Fruit fly (Drosophila melanogaster): Measurements from ENCODE around the gene CG10591.

Gene CG10591

DNA sequence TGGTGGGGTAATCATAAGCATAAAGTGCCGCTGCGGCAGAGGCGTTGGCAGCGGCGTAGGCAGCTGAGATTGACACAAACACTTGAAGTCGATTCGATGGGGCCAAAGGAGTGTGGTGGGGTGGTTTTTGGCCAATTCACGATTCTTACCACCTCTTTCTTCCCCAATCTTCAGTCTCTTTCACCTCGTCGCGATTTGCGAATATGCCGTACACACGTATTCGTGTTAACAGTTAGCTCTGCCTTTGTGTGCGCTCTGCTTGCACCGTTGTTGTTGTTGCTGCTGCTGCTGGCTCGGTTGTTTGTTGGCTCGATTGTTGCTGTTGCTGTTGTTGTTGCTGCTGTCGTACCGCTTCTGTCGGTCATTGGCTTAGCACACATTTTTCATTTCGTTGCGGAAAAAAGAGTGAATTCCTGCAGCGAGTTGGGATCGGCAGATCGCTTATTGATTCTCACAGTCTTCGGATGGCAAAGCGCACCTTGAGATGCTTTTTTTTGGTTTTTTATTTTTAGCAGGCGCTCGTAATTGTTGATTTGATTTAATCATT lies 25.7 kb upstream of the CG10591 start:
- TF ChIP-seq CG14655 (GFP tag; optimal IDR thresholded peaks at IDR 0.05) (no peak), Ets98B (GFP tag; IDR thresholded peaks at IDR 0.05) (0 out of 2 replicates have a peak, but pooled peaks have one; percentile 7), EcR (GFP tag; optimal IDR thresholded peaks at IDR 0.05) (peak; percentile 2)

- TF ChIP-seq CG14655 (GFP tag; optimal IDR thresholded peaks at IDR 0.05) = no peak
- no peak for TF ChIP-seq CG17806 (tag; optimal IDR thresholded peaks at IDR 0.05)
- no peak for TF ChIP-seq CG8159 (tag; optimal IDR thresholded peaks at IDR 0.05)
- no peak for TF ChIP-seq CG9948 (tag; optimal IDR thresholded peaks at IDR 0.05)
- TF ChIP-seq Ets98B (GFP tag; IDR thresholded peaks at IDR 0.05) = no peak
- no peak for TF ChIP-seq CG10348 (GFP tag; IDR thresholded peaks at IDR 0.05)
- TF ChIP-seq fd96Ca (GFP tag; IDR thresholded peaks at IDR 0.05) = no peak
- TF ChIP-seq rn (GFP tag; IDR thresholded peaks at IDR 0.05) = no peak
- no peak for TF ChIP-seq gl (tag; optimal IDR thresholded peaks at IDR 0.05)
- no peak for TF ChIP-seq CG13204 (GFP tag; optimal IDR thresholded peaks at IDR 0.05)
- no peak for TF ChIP-seq EcR (GFP tag; optimal IDR thresholded peaks at IDR 0.05)
- TF ChIP-seq CG4496 (GFP tag; IDR thresholded peaks at IDR 0.05) = no peak
- no peak for TF ChIP-seq CG12605 (GFP tag; IDR thresholded peaks at IDR 0.05)
- no peak for TF ChIP-seq CG15710 (tag; optimal IDR thresholded peaks at IDR 0.05)
- no peak for TF ChIP-seq CG8301 (tag; optimal IDR thresholded peaks at IDR 0.05)
Observed at dm6 chr3L:5623296-5623695, 23.8 kb upstream of the CG10591 start.

DNA sequence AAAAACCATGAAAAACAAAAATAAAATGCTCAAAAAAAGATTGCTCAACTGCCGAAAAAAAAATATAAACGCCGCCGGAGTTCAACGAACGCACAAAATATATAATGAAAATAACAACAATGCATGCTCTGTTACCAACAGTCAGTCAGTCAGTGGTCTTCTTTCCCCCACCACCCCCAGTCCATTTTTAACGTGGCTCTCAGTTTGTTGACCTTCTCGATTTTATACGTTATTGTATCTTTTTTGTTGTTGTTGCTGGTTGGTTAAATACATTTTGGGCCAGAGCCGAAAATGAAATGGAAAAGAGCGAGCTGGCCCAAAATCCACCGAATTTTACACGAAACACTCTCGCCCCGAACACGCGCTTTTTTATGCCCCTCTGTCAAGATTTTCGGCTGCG lies 22.4 kb upstream of the CG10591 start:
- TF ChIP-seq CG9948 (tag; optimal IDR thresholded peaks at IDR 0.05) = no peak
- TF ChIP-seq Snoo (tag; optimal IDR thresholded peaks at IDR 0.05) = peak; percentile 37

dm6 chr3L:5621506-5621905 lies 22.0 kb upstream of the CG10591 start:
- no peak for TF ChIP-seq CG8301 (tag; optimal IDR thresholded peaks at IDR 0.05)
- TF ChIP-seq CG8159 (tag; optimal IDR thresholded peaks at IDR 0.05) = no peak
- no peak for TF ChIP-seq CG14655 (GFP tag; optimal IDR thresholded peaks at IDR 0.05)
- no peak for TF ChIP-seq D1 (tag; optimal IDR thresholded peaks at IDR 0.05)
- TF ChIP-seq CG15710 (tag; optimal IDR thresholded peaks at IDR 0.05) = no peak
- no peak for TF ChIP-seq Pif1A (GFP tag; optimal IDR thresholded peaks at IDR 0.05)
- TF ChIP-seq CG9948 (tag; optimal IDR thresholded peaks at IDR 0.05) = no peak
- no peak for TF ChIP-seq CG13204 (GFP tag; optimal IDR thresholded peaks at IDR 0.05)
- TF ChIP-seq rn (GFP tag; IDR thresholded peaks at IDR 0.05) = no peak
- no peak for TF ChIP-seq CG12605 (GFP tag; IDR thresholded peaks at IDR 0.05)
- TF ChIP-seq Snoo (tag; optimal IDR thresholded peaks at IDR 0.05) = no peak
- TF ChIP-seq CG4496 (GFP tag; IDR thresholded peaks at IDR 0.05) = no peak
- no peak for TF ChIP-seq gl (tag; optimal IDR thresholded peaks at IDR 0.05)
- no peak for TF ChIP-seq EcR (GFP tag; optimal IDR thresholded peaks at IDR 0.05)
- TF ChIP-seq CG32121 (GFP tag; IDR thresholded peaks at IDR 0.05) = no peak

- TF ChIP-seq CG14655 (GFP tag; optimal IDR thresholded peaks at IDR 0.05) (peak; percentile 1), CG4496 (GFP tag; IDR thresholded peaks at IDR 0.05) (0 out of 3 replicates have a peak, but pooled peaks have one; percentile 27), fd96Ca (GFP tag; IDR thresholded peaks at IDR 0.05) (no peak), CG8301 (tag; optimal IDR thresholded peaks at IDR 0.05) (peak; percentile 7)
Observed at dm6 chr3L:5618697-5619096, 19.2 kb upstream of the CG10591 start.

DNA sequence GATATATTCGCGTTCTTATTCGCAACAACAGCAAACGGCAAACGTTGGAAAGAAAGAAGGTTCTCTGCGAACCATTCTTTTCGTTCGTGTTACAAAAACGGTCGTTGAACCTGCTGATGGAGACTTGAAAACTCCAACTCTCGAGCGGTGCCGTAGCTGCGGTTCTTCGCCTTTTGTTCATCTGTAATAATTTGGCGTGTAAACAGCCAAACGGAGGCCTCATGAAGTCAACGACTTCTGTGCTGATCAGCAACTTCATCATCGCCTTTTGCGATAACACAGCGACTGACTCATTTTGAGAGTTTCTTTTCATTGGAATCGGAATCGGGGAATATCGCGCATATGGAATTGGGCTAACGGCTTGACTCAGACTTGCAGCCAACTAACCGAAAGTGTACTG lies 17.9 kb upstream of the CG10591 start:
- TF ChIP-seq EcR (GFP tag; optimal IDR thresholded peaks at IDR 0.05) = no peak
- TF ChIP-seq CG15710 (tag; optimal IDR thresholded peaks at IDR 0.05) = no peak
- TF ChIP-seq CG14655 (GFP tag; optimal IDR thresholded peaks at IDR 0.05) = no peak
- TF ChIP-seq Pif1B (GFP tag; optimal IDR thresholded peaks at IDR 0.05) = no peak
- TF ChIP-seq CG34367 (tag; optimal IDR thresholded peaks at IDR 0.05) = no peak
- no peak for TF ChIP-seq CG13204 (GFP tag; optimal IDR thresholded peaks at IDR 0.05)

dm6 chr3L:5616472-5616871 lies 17.0 kb upstream of the CG10591 start:
- no peak for TF ChIP-seq CG15710 (tag; optimal IDR thresholded peaks at IDR 0.05)
- TF ChIP-seq CG4496 (GFP tag; IDR thresholded peaks at IDR 0.05) = 0 out of 3 replicates have a peak, but pooled peaks have one; percentile 24
- no peak for TF ChIP-seq CG17806 (tag; optimal IDR thresholded peaks at IDR 0.05)
- TF ChIP-seq EcR (GFP tag; optimal IDR thresholded peaks at IDR 0.05) = peak; percentile 88
- no peak for TF ChIP-seq Ets98B (GFP tag; IDR thresholded peaks at IDR 0.05)

- TF ChIP-seq rn (GFP tag; IDR thresholded peaks at IDR 0.05) = no peak
- TF ChIP-seq CG14655 (GFP tag; optimal IDR thresholded peaks at IDR 0.05) = no peak
Observed at dm6 chr3L:5615744-5616143, 16.3 kb upstream of the CG10591 start.

Data from whole organism, pupa.